Worm (Caenorhabditis elegans) whole organism, young adult: ENCODE measurements around the gene srd-45.

ENCODE experiments used
- B0035.1 ChIP-seq: sonication (generic microtip); optimal IDR thresholded peaks from 2 replicates; lab custom pipeline; 2016; ENCODE audit warnings: missing genetic modification characterization, mild to moderate bottlenecking, missing compliant biosample characterization, missing genotype, missing genetic modification reagents
- C06A6.2 ChIP-seq: fragments of 200-800 bp; sonication (Bioruptor generic); conservative IDR thresholded peaks from 2 replicates; pipeline ENCODE4 v1.3.6; 2022; ENCODE audit warnings: missing genetic modification characterization, missing compliant biosample characterization
- C17E4.6 ChIP-seq: fragments of 200-800 bp; sonication (Bioruptor generic); IDR thresholded peaks from 2 replicates; pipeline ENCODE4 v1.3.6; 2022; ENCODE audit warnings: missing genetic modification reagents, missing genetic modification characterization, missing compliant biosample characterization
- F37B4.10 ChIP-seq: fragments of 200-800 bp; sonication (Bioruptor generic); IDR thresholded peaks from 2 replicates; pipeline ENCODE4 v1.3.6; 2022; ENCODE audit warnings: missing genetic modification characterization, missing compliant biosample characterization
- K11D2.4 ChIP-seq: fragments of 200-800 bp; sonication (Bioruptor generic); IDR thresholded peaks from 2 replicates; pipeline ENCODE4 v1.3.6; 2022; ENCODE audit warnings: missing genetic modification reagents, missing genetic modification characterization, missing compliant biosample characterization
- K12H6.12 ChIP-seq: fragments of 200-800 bp; sonication (Bioruptor generic); optimal IDR thresholded peaks from 2 replicates; lab custom pipeline; 2018; ENCODE audit warnings: mild to moderate bottlenecking, missing genetic modification characterization, missing compliant biosample characterization
- T07F8.4 ChIP-seq: sonication (generic microtip); optimal IDR thresholded peaks from 2 replicates; lab custom pipeline; 2016; ENCODE audit warnings: mild to moderate bottlenecking, missing genetic modification characterization, moderate library complexity, missing compliant biosample characterization
- T26A5.8 ChIP-seq: sonication (generic microtip); optimal IDR thresholded peaks from 2 replicates; lab custom pipeline; 2016; ENCODE audit warnings: missing genetic modification characterization, missing compliant biosample characterization
- Y53G8AR.9 ChIP-seq: fragments of 200-800 bp; sonication (Bioruptor generic); conservative IDR thresholded peaks from 2 replicates; pipeline ENCODE4 v1.3.6; 2022; ENCODE audit warnings: missing genetic modification reagents, missing genetic modification characterization, missing compliant biosample characterization
- Y56A3A.18 ChIP-seq: fragments of 200-800 bp; sonication (Bioruptor generic); IDR thresholded peaks from 2 replicates; pipeline ENCODE4 v1.3.6; 2022; ENCODE audit warnings: missing genetic modification reagents, missing genetic modification characterization, missing compliant biosample characterization
- aptf-2 ChIP-seq: fragments of 200-800 bp; sonication (Bioruptor generic); conservative IDR thresholded peaks from 2 replicates; pipeline ENCODE4 v1.3.6; 2022; ENCODE audit warnings: missing genetic modification reagents, missing genetic modification characterization, missing compliant biosample characterization
- aptf-3 ChIP-seq: fragments of 200-800 bp; sonication (Bioruptor generic); IDR thresholded peaks from 2 replicates; pipeline ENCODE4 v1.3.6; 2022; ENCODE audit warnings: missing genetic modification characterization, missing compliant biosample characterization
- athp-1 ChIP-seq: sonication (generic microtip); optimal IDR thresholded peaks from 2 replicates; lab custom pipeline; 2017; ENCODE audit warnings: mild to moderate bottlenecking, missing genetic modification characterization, missing compliant biosample characterization
- attf-3 ChIP-seq: fragments of 200-800 bp; sonication (Bioruptor generic); conservative IDR thresholded peaks from 2 replicates; pipeline ENCODE4 v1.3.6; 2022; ENCODE audit warnings: missing genetic modification reagents, missing genetic modification characterization, missing compliant biosample characterization
- bed-1 ChIP-seq: fragments of 200-800 bp; sonication (Bioruptor generic); IDR thresholded peaks from 2 replicates; pipeline ENCODE4 v1.3.6; 2022; ENCODE audit warnings: missing genetic modification reagents, missing genetic modification characterization, missing compliant biosample characterization
- ccch-3 ChIP-seq: fragments of 200-800 bp; sonication (Bioruptor generic); optimal IDR thresholded peaks from 2 replicates; lab custom pipeline; 2018; ENCODE audit warnings: mild to moderate bottlenecking, missing genetic modification characterization, missing compliant biosample characterization
- chd-7 ChIP-seq: sonication (generic microtip); optimal IDR thresholded peaks from 2 replicates; lab custom pipeline; 2016; ENCODE audit warnings: mild to moderate bottlenecking, missing genetic modification characterization, moderate library complexity, missing compliant biosample characterization
- efl-1 ChIP-seq: fragments of 150-350 bp; optimal IDR thresholded peaks from 2 replicates; lab custom pipeline; 2014; ENCODE audit warnings: missing biosample characterization, missing genetic modification reagents, missing genetic modification characterization
- egl-18 ChIP-seq: fragments of 200-800 bp; sonication (Bioruptor generic); IDR thresholded peaks from 2 replicates; pipeline ENCODE4 v1.3.6; 2022; ENCODE audit warnings: missing genetic modification reagents, missing genetic modification characterization, missing compliant biosample characterization
- hmg-20 ChIP-seq: fragments of 200-800 bp; sonication (Bioruptor generic); IDR thresholded peaks from 2 replicates; pipeline ENCODE4 v1.3.6; 2022; ENCODE audit warnings: missing genetic modification reagents, missing genetic modification characterization, missing compliant biosample characterization
- let-526 ChIP-seq: fragments of 200-800 bp; sonication (Bioruptor generic); IDR thresholded peaks from 2 replicates; pipeline ENCODE4 v1.3.6; 2022; ENCODE audit warnings: missing genetic modification reagents, missing genetic modification characterization, missing compliant biosample characterization
- let-607 ChIP-seq, 2 experiments: fragments of 200-800 bp in 1 of 2; sonication (Bioruptor generic) in 1 of 2; sonication (generic microtip) in 1 of 2; optimal IDR thresholded peaks; 2 replicates each; lab custom pipeline; 2016 to 2018; ENCODE audit warnings: mild to moderate bottlenecking in 2 of 2, missing compliant biosample characterization in 2 of 2, missing genetic modification characterization in 2 of 2, moderate library complexity in 2 of 2, missing genotype in 1 of 2
- lin-26 ChIP-seq: fragments of 200-800 bp; sonication (Bioruptor generic); IDR thresholded peaks from 2 replicates; pipeline ENCODE4 v1.3.6; 2022; ENCODE audit warnings: missing genetic modification reagents, missing genetic modification characterization, missing compliant biosample characterization
- lin-40 ChIP-seq: sonication (generic microtip); optimal IDR thresholded peaks from 2 replicates; lab custom pipeline; 2016; ENCODE audit warnings: missing genetic modification characterization, mild to moderate bottlenecking, missing compliant biosample characterization, missing genotype, missing genetic modification reagents
- lsy-27 ChIP-seq: sonication (generic microtip); optimal IDR thresholded peaks from 2 replicates; lab custom pipeline; 2017; ENCODE audit warnings: missing genetic modification characterization, mild to moderate bottlenecking, missing compliant biosample characterization, antibody characterized with exemption, missing genotype, borderline replicate concordance; ENCODE audit not compliant: insufficient read depth
- mel-28 ChIP-seq: sonication (generic microtip); optimal IDR thresholded peaks from 2 replicates; lab custom pipeline; 2016; ENCODE audit warnings: borderline replicate concordance, mild to moderate bottlenecking, missing genetic modification characterization, missing compliant biosample characterization
- mxl-1 ChIP-seq: sonication (generic microtip); optimal IDR thresholded peaks from 2 replicates; lab custom pipeline; 2016; ENCODE audit warnings: missing genetic modification characterization, missing compliant biosample characterization
- nfya-1 ChIP-seq: sonication (generic microtip); optimal IDR thresholded peaks from 2 replicates; lab custom pipeline; 2017; ENCODE audit warnings: antibody characterized with exemption, missing compliant biosample characterization, missing genetic modification characterization, borderline replicate concordance; ENCODE audit not compliant: insufficient read depth
- nhr-90 ChIP-seq: sonication (generic microtip); optimal IDR thresholded peaks from 2 replicates; lab custom pipeline; 2016; ENCODE audit warnings: missing genotype, mild to moderate bottlenecking, missing genetic modification characterization, missing compliant biosample characterization
- pbrm-1 ChIP-seq: fragments of 200-800 bp; sonication (Bioruptor generic); IDR thresholded peaks from 2 replicates; pipeline ENCODE4 v1.3.6; 2022; ENCODE audit warnings: missing genetic modification reagents, missing genetic modification characterization, missing compliant biosample characterization
- pha-4 ChIP-seq: fragments of 150-350 bp; sonication (generic microtip); optimal IDR thresholded peaks from 2 replicates; lab custom pipeline; 2014; ENCODE audit warnings: missing biosample characterization, missing genetic modification reagents, missing genetic modification characterization
- rpc-1 ChIP-seq, 2 experiments: fragments of 150-350 bp in 1 of 2; sonication (generic microtip) in 1 of 2; optimal IDR thresholded peaks; 2 replicates each; lab custom pipeline; 2014 to 2018; ENCODE audit warnings: missing biosample characterization in 1 of 2, missing genetic modification characterization in 1 of 2, missing genetic modification reagents in 1 of 2, missing genotype in 1 of 2
- snpc-1.1 ChIP-seq: sonication (generic microtip); optimal IDR thresholded peaks from 2 replicates; lab custom pipeline; 2017; ENCODE audit warnings: missing genetic modification characterization, mild to moderate bottlenecking, missing compliant biosample characterization, antibody characterized with exemption, moderate library complexity, missing genotype, missing genetic modification reagents; ENCODE audit not compliant: insufficient read depth
- snpc-1.3 ChIP-seq: sonication (generic microtip); optimal IDR thresholded peaks from 2 replicates; lab custom pipeline; 2017; ENCODE audit warnings: missing genetic modification characterization, mild to moderate bottlenecking, missing compliant biosample characterization, antibody characterized with exemption, moderate library complexity, missing genotype, missing genetic modification reagents; ENCODE audit not compliant: insufficient read depth
- sptf-2 ChIP-seq: fragments of 200-800 bp; sonication (Bioruptor generic); optimal IDR thresholded peaks from 2 replicates; lab custom pipeline; 2018; ENCODE audit warnings: mild to moderate bottlenecking, missing genetic modification characterization, missing compliant biosample characterization
- tbx-9 ChIP-seq: sonication (generic microtip); optimal IDR thresholded peaks from 2 replicates; lab custom pipeline; 2016; ENCODE audit warnings: borderline replicate concordance, missing genetic modification characterization, inconsistent platforms, missing compliant biosample characterization
- tlf-1 ChIP-seq: fragments of 200-800 bp; sonication (Bioruptor generic); optimal IDR thresholded peaks from 2 replicates; lab custom pipeline; 2018; ENCODE audit warnings: mild to moderate bottlenecking, missing genetic modification characterization, missing compliant biosample characterization
- unc-130 ChIP-seq: sonication (generic microtip); optimal IDR thresholded peaks from 2 replicates; lab custom pipeline; 2016; ENCODE audit warnings: missing genetic modification reagents, missing genetic modification characterization, missing compliant biosample characterization
- unc-62 ChIP-seq: fragments of 150-350 bp; optimal IDR thresholded peaks from 2 replicates; lab custom pipeline; 2014; ENCODE audit warnings: missing biosample characterization, missing genetic modification reagents, missing genetic modification characterization
- xnd-1 ChIP-seq: sonication (generic microtip); optimal IDR thresholded peaks from 2 replicates; lab custom pipeline; 2016; ENCODE audit warnings: missing genotype, missing genetic modification reagents, missing genetic modification characterization, missing compliant biosample characterization
- zim-3 ChIP-seq: sonication (generic microtip); optimal IDR thresholded peaks from 2 replicates; lab custom pipeline; 2017; ENCODE audit warnings: mild to moderate bottlenecking, missing genetic modification characterization, moderate library complexity, missing compliant biosample characterization
- ztf-25 ChIP-seq: fragments of 200-800 bp; sonication (Bioruptor generic); IDR thresholded peaks from 2 replicates; pipeline ENCODE4 v1.3.6; 2022; ENCODE audit warnings: missing genetic modification reagents, missing genetic modification characterization, missing compliant biosample characterization
- ztf-28 ChIP-seq: fragments of 200-800 bp; sonication (Bioruptor generic); IDR thresholded peaks from 2 replicates; pipeline ENCODE4 v1.3.6; 2022; ENCODE audit warnings: missing genetic modification reagents, missing genetic modification characterization, missing compliant biosample characterization

Gene srd-45

ce11 chrX:12285496-12285895, 43.3 kb upstream of the srd-45 start, which contains the start of gene lips-2:
Gene lips-2 (plus strand): TSS chrX:12285796.
- TF ChIP-seq F37B4.10 (GFP tag; lab: Robert Waterston, UW) (no peak), Y53G8AR.9 (GFP tag; lab: Robert Waterston, UW) (no peak), xnd-1 (no peak), mxl-1 (tag; lab: Kevin White, UChicago) (no peak), K11D2.4 (GFP tag; lab: Robert Waterston, UW) (no peak), snpc-1.1 (tag; lab: Kevin White, UChicago) (no peak), ztf-28 (GFP tag; lab: Robert Waterston, UW) (no peak), tbx-9 (tag; lab: Kevin White, UChicago) (no peak), nhr-90 (tag; lab: Kevin White, UChicago) (no peak), T26A5.8 (tag; lab: Kevin White, UChicago) (no peak), egl-18 (GFP tag; lab: Robert Waterston, UW) (no peak), lin-40 (no peak), pbrm-1 (GFP tag; lab: Robert Waterston, UW) (no peak), B0035.1 (no peak), tlf-1 (no peak), Y56A3A.18 (GFP tag; lab: Robert Waterston, UW) (no peak), lin-26 (GFP tag; lab: Robert Waterston, UW) (no peak), unc-130 (GFP tag; lab: Kevin White, UChicago) (no peak)
- TF ChIP-seq, all 124 proteins: peak for 0

ce11 chrX:12288254-12288653, 40.5 kb upstream of the srd-45 start, which contains the start of gene C04B4.5:
Gene C04B4.5 (minus strand): TSS chrX:12288354.
- TF ChIP-seq nhr-90 (tag; lab: Kevin White, UChicago) (no peak), ccch-3 (GFP tag; lab: Kevin White, UChicago) (no peak), chd-7 (tag; lab: Kevin White, UChicago) (no peak), ztf-25 (GFP tag; lab: Robert Waterston, UW) (no peak), tlf-1 (no peak), aptf-3 (GFP tag; lab: Robert Waterston, UW) (no peak), efl-1 (no peak), K12H6.12 (tag; lab: Kevin White, UChicago) (no peak), unc-62 (no peak), xnd-1 (no peak), tbx-9 (tag; lab: Kevin White, UChicago) (no peak), F37B4.10 (GFP tag; lab: Robert Waterston, UW) (no peak), aptf-2 (GFP tag; lab: Robert Waterston, UW) (no peak), C06A6.2 (GFP tag; lab: Robert Waterston, UW) (no peak), Y56A3A.18 (GFP tag; lab: Robert Waterston, UW) (no peak), C17E4.6 (no peak), sptf-2 (no peak)

- TF ChIP-seq unc-130 (GFP tag; lab: Kevin White, UChicago) (no peak), ztf-28 (GFP tag; lab: Robert Waterston, UW) (no peak), unc-62 (no peak), ztf-25 (GFP tag; lab: Robert Waterston, UW) (no peak), pha-4 (tag; lab: Kevin White, UChicago) (no peak), nfya-1 (tag; lab: Kevin White, UChicago) (no peak), athp-1 (no peak), sptf-2 (no peak), let-526 (no peak), Y53G8AR.9 (GFP tag; lab: Robert Waterston, UW) (no peak)
Measured at ce11 chrX:12290539-12290938, 38.2 kb upstream of the srd-45 start, which contains the start of gene C04B4.4. Gene C04B4.4 (plus strand): TSS chrX:12290839.

ce11 chrX:12294263-12294662, 34.5 kb upstream of the srd-45 start, which contains the start of gene W06D11.1:
Gene W06D11.1 (plus strand): TSS chrX:12294563.
- TF ChIP-seq T07F8.4 (tag; lab: Kevin White, UChicago), result no peak
- TF ChIP-seq rpc-1 (optimal IDR thresholded peaks at IDR 0.05; lab: Kevin White, UChicago), result no peak
- no peak for TF ChIP-seq rpc-1 (tag; optimal IDR thresholded peaks at IDR 0.05; lab: Kevin White, UChicago)
- no peak for TF ChIP-seq lsy-27 (tag; lab: Kevin White, UChicago)
- no peak for TF ChIP-seq zim-3
- no peak for TF ChIP-seq pha-4 (tag; lab: Kevin White, UChicago)
- TF ChIP-seq attf-3 (GFP tag; lab: Robert Waterston, UW), result no peak
- TF ChIP-seq bed-1, result no peak
- TF ChIP-seq mel-28 (tag; lab: Kevin White, UChicago), result no peak
- no peak for TF ChIP-seq let-607 (tag; optimal IDR thresholded peaks at IDR 0.05; lab: Kevin White, UChicago)
- TF ChIP-seq snpc-1.3 (tag; lab: Kevin White, UChicago), result no peak
- TF ChIP-seq hmg-20 (GFP tag; lab: Robert Waterston, UW), result no peak
